Worm (Caenorhabditis elegans): ENCODE results near the gene sdz-27.

DNA sequence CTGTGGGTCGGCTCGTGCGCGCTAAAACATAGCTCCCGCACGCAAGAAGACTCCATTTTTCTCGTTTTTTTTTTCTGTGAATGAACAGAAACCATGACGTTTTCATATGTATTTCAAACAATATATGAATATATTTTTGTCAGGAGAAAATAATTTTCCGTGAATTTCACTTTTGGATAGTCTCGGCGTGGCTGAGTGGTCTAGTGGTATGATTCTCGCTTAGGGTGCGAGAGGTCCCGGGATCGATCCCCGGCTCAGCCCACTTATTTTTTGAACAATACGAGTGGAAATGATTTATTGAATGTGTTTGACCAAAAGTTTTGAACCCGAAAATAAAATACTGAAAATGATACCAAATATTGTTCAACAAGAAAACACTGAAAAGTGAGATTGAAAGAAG, 44.5 kb downstream of the sdz-27 start:
- no peak for TF ChIP-seq nhr-77 (tag; optimal IDR thresholded peaks at IDR 0.05)
- TF ChIP-seq ama-1 (optimal IDR thresholded peaks at IDR 0.05) = no peak
- TF ChIP-seq nhr-25 (tag; optimal IDR thresholded peaks at IDR 0.05) = no peak
- no peak for TF ChIP-seq egl-27 (tag; optimal IDR thresholded peaks at IDR 0.05)
- TF ChIP-seq pha-4 (tag; optimal IDR thresholded peaks at IDR 0.05) = no peak
- no peak for TF ChIP-seq fkh-10 (GFP tag; optimal IDR thresholded peaks at IDR 0.05)

All from whole organism, L3 larva.